Worm (Caenorhabditis elegans) whole organism, L4/young adult: ENCODE results near the gene syg-2.

ENCODE experiments used
- W03F9.2 ChIP-seq: fragments of 150-350 bp; optimal IDR thresholded peaks from 2 replicates; lab custom pipeline; 2014; ENCODE audit warnings: missing biosample characterization, missing genetic modification characterization
- him-1 ChIP-seq: sonication (generic microtip); optimal IDR thresholded peaks from 2 replicates; lab custom pipeline; 2016; ENCODE audit warnings: missing genotype, missing genetic modification reagents, missing genetic modification characterization, missing compliant biosample characterization

DNA sequence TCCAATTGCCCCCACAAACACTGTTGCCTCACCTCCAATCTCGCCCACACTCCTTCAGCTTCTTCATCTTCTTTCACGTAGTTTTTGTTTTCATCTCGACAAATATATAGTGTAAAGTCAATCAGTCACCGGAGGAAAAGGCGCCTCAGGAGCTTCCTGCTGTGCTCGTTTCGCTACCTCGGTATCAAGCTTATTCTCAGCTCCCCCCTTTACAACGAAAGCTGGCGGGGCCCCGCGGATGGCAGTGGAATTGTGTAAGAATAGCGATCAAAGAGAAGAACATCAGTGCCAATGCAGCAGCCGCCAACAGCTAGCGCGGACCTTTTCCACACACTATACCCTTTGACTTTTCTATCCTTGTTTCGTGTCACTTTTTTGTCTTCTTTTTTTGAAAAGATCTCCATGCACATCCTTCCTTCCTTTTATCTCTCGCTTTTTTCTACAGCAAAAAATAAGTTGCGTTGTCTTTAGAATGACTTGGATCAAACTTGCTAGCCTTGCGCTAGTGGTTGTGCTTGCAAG, 29.7 kb downstream of the syg-2 start, which contains the start of gene csq-1:
- TF ChIP-seq him-1, result no peak
- TF ChIP-seq W03F9.2 (tag; lab: Kevin White, UChicago), result no peak
